Fruit fly (Drosophila melanogaster) whole organism, pupa: ENCODE results near the gene CG4213.

ENCODE experiments used
- CG10348 ChIP-seq: fragments of 200-800 bp; sonication (Bioruptor generic); IDR thresholded peaks from 2 replicates; pipeline ENCODE4 v1.3.6; 2022; ENCODE audit warnings: missing biosample characterization, missing genetic modification characterization
- CG12605 ChIP-seq: fragments of 200-800 bp; sonication (Bioruptor generic); IDR thresholded peaks from 2 replicates; pipeline ENCODE4 v1.3.6; 2022; ENCODE audit warnings: missing biosample characterization, missing genetic modification characterization
- CG13204 ChIP-seq: fragments of 200-800 bp; sonication (Bioruptor generic); optimal IDR thresholded peaks from 2 replicates; lab custom pipeline; 2018; ENCODE audit warnings: missing biosample characterization, mild to moderate bottlenecking, missing genetic modification characterization, moderate library complexity
- CG14655 ChIP-seq: fragments of 200-800 bp; sonication (Bioruptor generic); optimal IDR thresholded peaks from 3 replicates; lab custom pipeline; 2017; ENCODE audit warnings: mild to moderate bottlenecking, missing biosample characterization, missing genetic modification reagents, missing genetic modification characterization
- CG15710 ChIP-seq: fragments of 200-800 bp; sonication (Bioruptor generic); optimal IDR thresholded peaks from 2 replicates; lab custom pipeline; 2018; ENCODE audit warnings: missing biosample characterization, mild to moderate bottlenecking, missing genetic modification characterization, moderate library complexity
- CG17806 ChIP-seq: fragments of 200-800 bp; sonication (Bioruptor generic); optimal IDR thresholded peaks from 2 replicates; lab custom pipeline; 2018; ENCODE audit warnings: missing biosample characterization, mild to moderate bottlenecking, missing genetic modification characterization, moderate library complexity
- CG32121 ChIP-seq: fragments of 200-800 bp; sonication (Bioruptor generic); IDR thresholded peaks from 2 replicates; pipeline ENCODE4 v1.3.6; 2022; ENCODE audit warnings: missing biosample characterization, missing genetic modification characterization
- CG34367 ChIP-seq: fragments of 200-800 bp; sonication (Bioruptor generic); optimal IDR thresholded peaks from 2 replicates; lab custom pipeline; 2018; ENCODE audit warnings: missing biosample characterization, mild to moderate bottlenecking, missing genetic modification characterization
- CG4496 ChIP-seq: fragments of 200-800 bp; sonication (Bioruptor generic); IDR thresholded peaks from 3 replicates; pipeline ENCODE4 v1.3.6; 2022; ENCODE audit warnings: missing biosample characterization, missing genetic modification characterization
- CG8159 ChIP-seq: fragments of 200-800 bp; sonication (Bioruptor generic); optimal IDR thresholded peaks from 3 replicates; lab custom pipeline; 2018; ENCODE audit warnings: missing biosample characterization, mild to moderate bottlenecking, missing genetic modification characterization, moderate library complexity
- CG8301 ChIP-seq: fragments of 200-800 bp; sonication (Bioruptor generic); optimal IDR thresholded peaks from 2 replicates; lab custom pipeline; 2018; ENCODE audit warnings: missing biosample characterization, mild to moderate bottlenecking, missing genetic modification characterization
- CG9948 ChIP-seq: fragments of 200-800 bp; sonication (Bioruptor generic); optimal IDR thresholded peaks from 2 replicates; lab custom pipeline; 2018; ENCODE audit warnings: missing biosample characterization, mild to moderate bottlenecking, missing genetic modification characterization, moderate library complexity
- D1 ChIP-seq: fragments of 200-800 bp; sonication (Bioruptor generic); optimal IDR thresholded peaks from 2 replicates; lab custom pipeline; 2018; ENCODE audit warnings: missing biosample characterization, mild to moderate bottlenecking, missing genetic modification characterization, moderate library complexity
- EcR ChIP-seq: fragments of 200-800 bp; sonication (Bioruptor generic); optimal IDR thresholded peaks from 3 replicates; lab custom pipeline; 2019; ENCODE audit warnings: missing biosample characterization, missing genetic modification characterization, mild to moderate bottlenecking, moderate library complexity, missing genetic modification reagents
- Ets98B ChIP-seq: fragments of 200-800 bp; sonication (Bioruptor generic); IDR thresholded peaks from 2 replicates; pipeline ENCODE4 v1.3.6; 2022; ENCODE audit warnings: missing biosample characterization, missing genetic modification characterization
- Pif1A ChIP-seq: fragments of 200-800 bp; sonication (Bioruptor generic); optimal IDR thresholded peaks from 3 replicates; lab custom pipeline; 2016; ENCODE audit warnings: missing biosample characterization, missing genetic modification characterization
- Pif1B ChIP-seq: fragments of 200-800 bp; sonication (Bioruptor generic); optimal IDR thresholded peaks from 3 replicates; lab custom pipeline; 2016; ENCODE audit warnings: missing biosample characterization, missing genetic modification characterization
- Snoo ChIP-seq: fragments of 200-800 bp; sonication (Bioruptor generic); optimal IDR thresholded peaks from 3 replicates; lab custom pipeline; 2017; ENCODE audit warnings: missing biosample characterization, mild to moderate bottlenecking, missing genetic modification characterization, inconsistent platforms
- fd96Ca ChIP-seq: fragments of 200-800 bp; sonication (Bioruptor generic); IDR thresholded peaks from 3 replicates; pipeline ENCODE4 v1.3.6; 2022; ENCODE audit warnings: missing biosample characterization, missing genetic modification characterization
- gl ChIP-seq: fragments of 200-800 bp; sonication (Bioruptor generic); optimal IDR thresholded peaks from 2 replicates; lab custom pipeline; 2018; ENCODE audit warnings: missing biosample characterization, mild to moderate bottlenecking, missing genetic modification characterization
- rn ChIP-seq: fragments of 200-800 bp; sonication (Bioruptor generic); IDR thresholded peaks from 2 replicates; pipeline ENCODE4 v1.3.6; 2022; ENCODE audit warnings: missing biosample characterization, missing genetic modification characterization

CG4213 gene

DNA sequence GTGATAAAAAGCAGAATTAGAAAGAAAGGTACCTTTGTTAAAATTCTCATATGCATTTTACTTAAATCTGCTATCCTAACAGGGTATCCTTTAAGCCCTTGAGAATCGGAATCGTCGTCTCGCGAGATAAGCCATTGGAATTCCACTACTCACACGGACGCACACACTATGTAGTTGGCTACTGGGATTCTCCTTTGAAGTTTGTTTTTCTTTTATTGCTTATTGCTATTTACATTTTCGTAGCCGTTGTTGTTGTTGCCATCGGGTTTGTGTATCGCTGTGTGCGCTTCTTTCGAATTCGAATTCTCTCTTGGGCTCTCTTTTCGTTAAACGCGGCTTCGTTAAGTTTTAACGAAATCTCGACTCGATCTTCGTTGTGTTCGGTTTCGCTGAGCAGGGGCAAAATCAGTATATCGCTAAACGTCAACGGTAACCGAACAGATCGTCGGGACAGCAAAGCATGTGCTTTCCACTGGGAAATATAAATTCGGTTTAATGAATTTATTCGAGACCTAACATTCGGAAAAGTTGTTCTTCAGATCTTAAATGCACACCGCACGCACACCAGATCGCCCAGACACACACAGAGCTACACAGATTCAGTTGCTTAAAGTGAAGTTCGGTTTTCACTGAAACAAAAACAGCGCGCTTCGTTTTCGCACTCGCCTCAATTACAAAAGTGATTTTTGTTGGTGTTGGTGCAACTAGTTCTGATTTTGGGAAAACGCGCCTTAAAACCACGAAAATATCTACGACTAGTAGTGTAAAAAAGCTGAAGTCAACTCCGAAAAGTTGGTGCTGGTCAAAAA is 29.0 kb upstream of the CG4213 start, which contains the start of gene ex:
ex (plus strand) TSS at position 408 of the 809 bp plus-strand sequence.
- TF ChIP-seq CG4496 (GFP tag; lab: Robert Waterston, UW) (peak; percentile 88), CG17806 (peak; percentile 37), CG32121 (peak; percentile 41; the same call in 1 of the 2 replicates), Pif1B (GFP tag; lab: Kevin White, UChicago) (peak; percentile 70), CG34367 (tag; lab: Kevin White, UChicago) (peak; percentile 46), CG8159 (tag; lab: Kevin White, UChicago) (peak; percentile 45), CG8301 (tag; lab: Kevin White, UChicago) (peak; percentile 19), CG10348 (GFP tag; lab: Robert Waterston, UW) (no peak), CG15710 (peak; percentile 46), rn (GFP tag; lab: Robert Waterston, UW) (no peak), Pif1A (GFP tag; lab: Kevin White, UChicago) (peak; percentile 62), EcR (GFP tag; lab: Kevin White, UChicago) (peak; percentile 26), Ets98B (peak; percentile 64; the same call in 1 of the 2 replicates), D1 (tag; lab: Kevin White, UChicago) (no peak), CG14655 (GFP tag; lab: Kevin White, UChicago) (peak; percentile 23), CG13204 (GFP tag; lab: Kevin White, UChicago) (peak; percentile 55), gl (tag; lab: Kevin White, UChicago) (peak; percentile 87), CG12605 (GFP tag; lab: Robert Waterston, UW) (peak; percentile 88), Snoo (peak; percentile 11), CG9948 (tag; lab: Kevin White, UChicago) (peak; percentile 64), fd96Ca (GFP tag; lab: Robert Waterston, UW) (peak; percentile 69; the same call in 2 of the 3 replicates)

dm6 chr2L:429680-430484 is 27.9 kb upstream of the CG4213 start:
- TF ChIP-seq D1 (tag; lab: Kevin White, UChicago) (peak; percentile 82), gl (tag; lab: Kevin White, UChicago) (peak; percentile 61), CG14655 (GFP tag; lab: Kevin White, UChicago) (peak; percentile 88), Ets98B (peak; percentile 34), CG34367 (tag; lab: Kevin White, UChicago) (peak; percentile 70), CG15710 (peak; percentile 81), CG8301 (tag; lab: Kevin White, UChicago) (peak; percentile 67), CG9948 (tag; lab: Kevin White, UChicago) (peak; percentile 83), Snoo (peak; percentile 89), Pif1A (GFP tag; lab: Kevin White, UChicago) (peak; percentile 87), CG17806 (peak; percentile 81), CG32121 (no peak), CG8159 (tag; lab: Kevin White, UChicago) (peak; percentile 82), CG10348 (GFP tag; lab: Robert Waterston, UW) (no peak; the same call in 1 of the 2 replicates), CG12605 (GFP tag; lab: Robert Waterston, UW) (peak; percentile 62; the same call in 1 of the 2 replicates), EcR (GFP tag; lab: Kevin White, UChicago) (peak; percentile 41), fd96Ca (GFP tag; lab: Robert Waterston, UW) (peak; percentile 77), rn (GFP tag; lab: Robert Waterston, UW) (no peak; the same call in 1 of the 2 replicates), CG4496 (GFP tag; lab: Robert Waterston, UW) (peak; percentile 60), CG13204 (GFP tag; lab: Kevin White, UChicago) (peak; percentile 43), Pif1B (GFP tag; lab: Kevin White, UChicago) (peak; percentile 82)

dm6 chr2L:428380-428989 is 26.5 kb upstream of the CG4213 start:
- TF ChIP-seq CG32121: no peak
- TF ChIP-seq fd96Ca (GFP tag; lab: Robert Waterston, UW): no peak
- TF ChIP-seq CG9948 (tag; lab: Kevin White, UChicago): no peak
- no peak for TF ChIP-seq CG14655 (GFP tag; lab: Kevin White, UChicago)
- TF ChIP-seq CG8301 (tag; lab: Kevin White, UChicago): no peak
- no peak for TF ChIP-seq CG34367 (tag; lab: Kevin White, UChicago)
- no peak for TF ChIP-seq Pif1B (GFP tag; lab: Kevin White, UChicago)
- TF ChIP-seq D1 (tag; lab: Kevin White, UChicago): no peak
- TF ChIP-seq Snoo: no peak
- TF ChIP-seq CG12605 (GFP tag; lab: Robert Waterston, UW): no peak
- no peak for TF ChIP-seq gl (tag; lab: Kevin White, UChicago)
- TF ChIP-seq Ets98B: no peak
- TF ChIP-seq, all 21 proteins: peak for 0
